Worm (Caenorhabditis elegans) whole organism, L1 larva: ENCODE results near the gene T19H5.7.

Experiments used
- C04F5.9 ChIP-seq: sonication (generic microtip); optimal IDR thresholded peaks from 2 replicates; lab custom pipeline; 2016; ENCODE audit warnings: missing genetic modification characterization, missing compliant biosample characterization
- C16A3.4 ChIP-seq: fragments of 150-350 bp; optimal IDR thresholded peaks from 2 replicates; lab custom pipeline; 2014; ENCODE audit warnings: missing biosample characterization, missing genetic modification characterization
- C34B4.2 ChIP-seq: sonication (generic microtip); optimal IDR thresholded peaks from 2 replicates; lab custom pipeline; 2017; ENCODE audit warnings: mild to moderate bottlenecking, missing genetic modification characterization, missing compliant biosample characterization
- alr-1 ChIP-seq: fragments of 200-800 bp; sonication (Bioruptor generic); optimal IDR thresholded peaks from 2 replicates; lab custom pipeline; 2018; ENCODE audit warnings: borderline replicate concordance, mild to moderate bottlenecking, missing genetic modification characterization, missing compliant biosample characterization
- aly-2 ChIP-seq: fragments of 150-350 bp; optimal IDR thresholded peaks from 2 replicates; lab custom pipeline; 2014; ENCODE audit warnings: missing biosample characterization, missing genetic modification characterization
- ama-1 ChIP-seq: fragments of 150-350 bp; optimal IDR thresholded peaks from 2 replicates; lab custom pipeline; 2014
- blmp-1 ChIP-seq: fragments of 150-350 bp; optimal IDR thresholded peaks from 2 replicates; lab custom pipeline; 2014; ENCODE audit warnings: missing biosample characterization, missing genetic modification characterization
- ceh-8 ChIP-seq: fragments of 200-800 bp; sonication (Bioruptor generic); optimal IDR thresholded peaks from 2 replicates; lab custom pipeline; 2018; ENCODE audit warnings: mild to moderate bottlenecking, missing genetic modification characterization, moderate library complexity, missing compliant biosample characterization
- ceh-88 ChIP-seq: fragments of 200-800 bp; sonication (Bioruptor generic); IDR thresholded peaks from 2 replicates; pipeline ENCODE4 v1.3.6; 2022; ENCODE audit warnings: missing genetic modification characterization, missing compliant biosample characterization
- ceh-90 ChIP-seq: sonication (generic microtip); optimal IDR thresholded peaks from 2 replicates; lab custom pipeline; 2016; ENCODE audit warnings: missing genetic modification characterization, missing compliant biosample characterization
- dpl-1 ChIP-seq, 3 experiments: fragments of 150-350 bp in 2 of 3; sonication (generic microtip) in 1 of 3; optimal IDR thresholded peaks; 2 replicates each; lab custom pipeline; 2014 to 2017; ENCODE audit warnings: missing biosample characterization in 3 of 3, missing genetic modification characterization in 3 of 3, missing genetic modification reagents in 3 of 3
- dsc-1 ChIP-seq: sonication (generic microtip); optimal IDR thresholded peaks from 2 replicates; lab custom pipeline; 2016; ENCODE audit warnings: mild to moderate bottlenecking, missing genetic modification characterization, missing compliant biosample characterization
- efl-1 ChIP-seq, 4 experiments: fragments of 150-350 bp; optimal IDR thresholded peaks in 3 of 4; peaks in 1 of 4; 1 replicate in 1 of 4; 2 replicates in 3 of 4; lab custom pipeline; 2014; ENCODE audit warnings: missing biosample characterization in 2 of 4, missing genetic modification characterization in 2 of 4, missing genetic modification reagents in 2 of 4
- egl-27 ChIP-seq, 2 experiments: fragments of 150-350 bp in 1 of 2; sonication (generic microtip); optimal IDR thresholded peaks; 3 replicates each; lab custom pipeline; 2017 to 2018; ENCODE audit warnings: missing biosample characterization in 2 of 2, missing genetic modification characterization in 2 of 2, missing genetic modification reagents in 2 of 2
- elt-2 ChIP-seq: sonication (generic microtip); optimal IDR thresholded peaks from 2 replicates; lab custom pipeline; 2016; ENCODE audit warnings: missing genetic modification characterization, mild to moderate bottlenecking, inconsistent platforms, missing compliant biosample characterization, missing genetic modification reagents
- fos-1 ChIP-seq: fragments of 150-350 bp; optimal IDR thresholded peaks from 2 replicates; lab custom pipeline; 2014; ENCODE audit warnings: missing biosample characterization, missing genetic modification characterization
- grh-1 ChIP-seq: fragments of 200-800 bp; sonication (Bioruptor generic); IDR thresholded peaks from 2 replicates; pipeline ENCODE4 v1.3.6; 2022; ENCODE audit warnings: missing genetic modification reagents, missing genetic modification characterization, missing compliant biosample characterization
- irx-1 ChIP-seq: sonication (generic microtip); optimal IDR thresholded peaks from 2 replicates; lab custom pipeline; 2016; ENCODE audit warnings: missing genetic modification characterization, missing compliant biosample characterization
- jun-1 ChIP-seq: fragments of 150-350 bp; optimal IDR thresholded peaks from 2 replicates; lab custom pipeline; 2014; ENCODE audit warnings: missing biosample characterization, missing genetic modification reagents, missing genetic modification characterization
- lin-13 ChIP-seq: fragments of 150-350 bp; optimal IDR thresholded peaks from 2 replicates; lab custom pipeline; 2014; ENCODE audit warnings: missing biosample characterization, missing genetic modification reagents, missing genetic modification characterization
- lin-14 ChIP-seq: fragments of 200-800 bp; sonication (Bioruptor generic); optimal IDR thresholded peaks from 2 replicates; lab custom pipeline; 2018; ENCODE audit warnings: mild to moderate bottlenecking, missing genetic modification characterization, moderate library complexity, missing compliant biosample characterization
- lin-15B ChIP-seq: fragments of 150-350 bp; sonication (generic microtip); optimal IDR thresholded peaks from 3 replicates; lab custom pipeline; 2014; ENCODE audit warnings: missing biosample characterization, missing genetic modification characterization
- lin-35 ChIP-seq, 2 experiments: fragments of 150-350 bp; optimal IDR thresholded peaks; 2 replicates each; lab custom pipeline; 2014; ENCODE audit warnings: missing biosample characterization in 2 of 2, missing genetic modification characterization in 2 of 2, missing genetic modification reagents in 2 of 2
- lin-39 ChIP-seq: fragments of 150-350 bp; optimal IDR thresholded peaks from 2 replicates; lab custom pipeline; 2014; ENCODE audit warnings: missing biosample characterization, missing genetic modification reagents, missing genetic modification characterization
- lir-3 ChIP-seq: sonication (generic microtip); optimal IDR thresholded peaks from 2 replicates; lab custom pipeline; 2016; ENCODE audit warnings: mild to moderate bottlenecking, missing genetic modification characterization, moderate library complexity, missing compliant biosample characterization; ENCODE audit not compliant: poor library complexity
- lsy-2 ChIP-seq, 2 experiments: fragments of 150-350 bp; optimal IDR thresholded peaks; 2 replicates each; lab custom pipeline; 2014; ENCODE audit warnings: missing biosample characterization in 2 of 2, missing genetic modification characterization in 2 of 2
- mdl-1 ChIP-seq, 2 experiments: fragments of 150-350 bp; optimal IDR thresholded peaks; 2 replicates each; lab custom pipeline; 2014 to 2017; ENCODE audit warnings: missing biosample characterization in 2 of 2, missing genetic modification characterization in 2 of 2, inconsistent platforms in 1 of 2
- nhr-11 ChIP-seq: fragments of 150-350 bp; optimal IDR thresholded peaks from 2 replicates; lab custom pipeline; 2014; ENCODE audit warnings: missing biosample characterization, missing genetic modification characterization
- nhr-12 ChIP-seq: sonication (generic microtip); optimal IDR thresholded peaks from 2 replicates; lab custom pipeline; 2017; ENCODE audit warnings: missing biosample characterization, missing genetic modification characterization
- nhr-19 ChIP-seq: fragments of 200-800 bp; sonication (Bioruptor generic); conservative IDR thresholded peaks from 2 replicates; pipeline ENCODE4 v1.3.6; 2022; ENCODE audit warnings: missing genetic modification characterization, missing compliant biosample characterization
- nhr-20 ChIP-seq: sonication (generic microtip); optimal IDR thresholded peaks from 2 replicates; lab custom pipeline; 2016; ENCODE audit warnings: mild to moderate bottlenecking, missing genetic modification characterization, missing compliant biosample characterization
- nhr-28 ChIP-seq: fragments of 150-350 bp; optimal IDR thresholded peaks from 2 replicates; lab custom pipeline; 2014; ENCODE audit warnings: missing biosample characterization, missing genetic modification characterization
- nhr-47 ChIP-seq: sonication (generic microtip); optimal IDR thresholded peaks from 2 replicates; lab custom pipeline; 2016; ENCODE audit warnings: mild to moderate bottlenecking, missing genetic modification characterization, moderate library complexity, missing compliant biosample characterization
- nhr-71 ChIP-seq: sonication (generic microtip); optimal IDR thresholded peaks from 2 replicates; lab custom pipeline; 2016; ENCODE audit warnings: mild to moderate bottlenecking, missing genetic modification characterization, moderate library complexity, missing compliant biosample characterization
- nhr-84 ChIP-seq: sonication (generic microtip); optimal IDR thresholded peaks from 2 replicates; lab custom pipeline; 2017; ENCODE audit warnings: missing biosample characterization, missing genetic modification characterization
- nhr-85 ChIP-seq: sonication (generic microtip); peaks from one replicate; lab custom pipeline; 2016; ENCODE audit warnings: missing genetic modification characterization, inconsistent platforms, missing compliant biosample characterization
- nhr-90 ChIP-seq: sonication (generic microtip); optimal IDR thresholded peaks from 2 replicates; lab custom pipeline; 2016; ENCODE audit warnings: mild to moderate bottlenecking, missing genetic modification characterization, missing compliant biosample characterization; ENCODE audit not compliant: poor library complexity
- pqm-1 ChIP-seq: sonication (generic microtip); optimal IDR thresholded peaks from 3 replicates; lab custom pipeline; 2017; ENCODE audit warnings: missing biosample characterization, missing genetic modification characterization
- rnt-1 ChIP-seq: sonication (generic microtip); optimal IDR thresholded peaks from 2 replicates; lab custom pipeline; 2016; ENCODE audit warnings: mild to moderate bottlenecking, missing genetic modification characterization, moderate library complexity, missing compliant biosample characterization
- skn-1 ChIP-seq: fragments of 150-350 bp; optimal IDR thresholded peaks from 2 replicates; lab custom pipeline; 2014; ENCODE audit warnings: missing biosample characterization, missing genetic modification characterization
- snpc-4 ChIP-seq: fragments of 150-350 bp; optimal IDR thresholded peaks from 2 replicates; lab custom pipeline; 2014; ENCODE audit warnings: missing biosample characterization, missing genetic modification characterization
- snu-23 ChIP-seq: sonication (generic microtip); optimal IDR thresholded peaks from 2 replicates; lab custom pipeline; 2016; ENCODE audit warnings: missing genetic modification characterization, missing compliant biosample characterization
- sup-37 ChIP-seq: fragments of 200-800 bp; sonication (Bioruptor generic); optimal IDR thresholded peaks from 2 replicates; lab custom pipeline; 2018; ENCODE audit warnings: mild to moderate bottlenecking, missing genetic modification characterization, missing compliant biosample characterization
- swsn-7 ChIP-seq: sonication (generic microtip); optimal IDR thresholded peaks from 2 replicates; lab custom pipeline; 2016; ENCODE audit warnings: missing genetic modification characterization, missing compliant biosample characterization
- tbx-2 ChIP-seq: sonication (generic microtip); optimal IDR thresholded peaks from 2 replicates; lab custom pipeline; 2016; ENCODE audit warnings: missing genetic modification characterization, missing compliant biosample characterization
- xbp-1 ChIP-seq: sonication (generic microtip); optimal IDR thresholded peaks from 2 replicates; lab custom pipeline; 2016; ENCODE audit warnings: missing genetic modification characterization, missing compliant biosample characterization

T19H5.7 gene

ce11 chrII:9490589-9490988 lies 10.7 kb upstream of the T19H5.7 start:
- TF ChIP-seq nhr-19 (GFP tag; lab: Robert Waterston, UW) (peak; percentile 21; the same call in 1 of the 2 replicates), nhr-71 (tag; lab: Kevin White, UChicago) (peak; percentile 54), nhr-85 (tag; lab: Kevin White, UChicago) (peak; percentile 84), lin-14 (GFP tag; lab: Kevin White, UChicago) (peak; percentile 39), elt-2 (tag; lab: Kevin White, UChicago) (no peak), dsc-1 (tag; lab: Kevin White, UChicago) (no peak), nhr-20 (tag; lab: Kevin White, UChicago) (peak; percentile 61), lsy-2 (tag; optimal IDR thresholded peaks at IDR 0.05; lab: Kevin White, UChicago) (peak in 1 of 2 experiments; percentile 24)
- TF ChIP-seq, all 84 proteins: peak for 6

- TF ChIP-seq lin-15B, result no peak
- TF ChIP-seq dsc-1 (tag; lab: Kevin White, UChicago), result no peak
- no peak for TF ChIP-seq ama-1 (lab: Kevin White, UChicago)
Observed at ce11 chrII:9489922-9490321, 10.0 kb upstream of the T19H5.7 start.

- no peak for TF ChIP-seq nhr-84 (tag; lab: Kevin White, UChicago)
- TF ChIP-seq snpc-4 (tag; lab: Kevin White, UChicago), result no peak
- TF ChIP-seq C04F5.9, result no peak
- TF ChIP-seq dpl-1 (GFP tag; optimal IDR thresholded peaks at IDR 0.05; lab: Kevin White, UChicago), result peak in 2 of 3 experiments; percentile 10 to 16
- peak; percentile 81 for TF ChIP-seq nhr-71 (tag; lab: Kevin White, UChicago)
- peak; percentile 65 for TF ChIP-seq elt-2 (tag; lab: Kevin White, UChicago)
- peak; percentile 74 for TF ChIP-seq nhr-90 (tag; lab: Kevin White, UChicago)
- TF ChIP-seq pqm-1 (tag; lab: Kevin White, UChicago), result no peak
- TF ChIP-seq snu-23 (GFP tag; lab: Kevin White, UChicago), result peak; percentile 66
- peak; percentile 64 for TF ChIP-seq blmp-1
- TF ChIP-seq nhr-11 (tag; lab: Kevin White, UChicago), result no peak
- TF ChIP-seq jun-1 (tag; lab: Kevin White, UChicago), result peak; percentile 34
- no peak for TF ChIP-seq fos-1
- TF ChIP-seq alr-1 (tag; lab: Kevin White, UChicago), result no peak
- peak; percentile 94 for TF ChIP-seq nhr-85 (tag; lab: Kevin White, UChicago)
- no peak for TF ChIP-seq ceh-88
- TF ChIP-seq efl-1 (optimal IDR thresholded peaks at IDR 0.05; lab: Kevin White, UChicago), result peak; percentile 8 to 11
- peak in 1 of 2 experiments; percentile 90 for TF ChIP-seq efl-1 (GFP tag; optimal IDR thresholded peaks at IDR 0.05 in 1 of 2; lab: Kevin White, UChicago)
- TF ChIP-seq swsn-7 (tag; lab: Kevin White, UChicago), result peak; percentile 26
- TF ChIP-seq nhr-47 (tag; lab: Kevin White, UChicago), result peak; percentile 44
- no peak for TF ChIP-seq nhr-28 (tag; lab: Kevin White, UChicago)
- no peak for TF ChIP-seq C34B4.2
- TF ChIP-seq ceh-8, result no peak
- no peak for TF ChIP-seq dsc-1 (tag; lab: Kevin White, UChicago)
- TF ChIP-seq lir-3, result peak; percentile 12
- no peak for TF ChIP-seq ceh-90
- TF ChIP-seq C16A3.4 (tag; lab: Kevin White, UChicago), result peak; percentile 37
- TF ChIP-seq tbx-2, result peak; percentile 76
- peak; percentile 40; the same call in 1 of the 2 replicates for TF ChIP-seq grh-1 (GFP tag; lab: Robert Waterston, UW)
- peak; percentile 18 for TF ChIP-seq xbp-1 (tag; lab: Kevin White, UChicago)
- no peak for TF ChIP-seq ama-1 (lab: Kevin White, UChicago)
- TF ChIP-seq aly-2 (tag; lab: Kevin White, UChicago), result no peak
- TF ChIP-seq sup-37 (GFP tag; lab: Kevin White, UChicago), result no peak
- TF ChIP-seq mdl-1 (tag; optimal IDR thresholded peaks at IDR 0.05; lab: Kevin White, UChicago), result peak in 1 of 2 experiments; percentile 73
- no peak for TF ChIP-seq lin-39 (tag; lab: Kevin White, UChicago)
- peak; percentile 34 for TF ChIP-seq skn-1 (tag; lab: Kevin White, UChicago)
- peak; percentile 44 for TF ChIP-seq lin-13 (GFP tag; lab: Kevin White, UChicago)
- TF ChIP-seq lin-14 (GFP tag; lab: Kevin White, UChicago), result peak; percentile 90
- TF ChIP-seq irx-1, result no peak
- TF ChIP-seq lsy-2 (tag; optimal IDR thresholded peaks at IDR 0.05; lab: Kevin White, UChicago), result peak; percentile 11 to 32
- no peak for TF ChIP-seq nhr-12 (tag; lab: Kevin White, UChicago)
- TF ChIP-seq lin-35 (GFP tag; optimal IDR thresholded peaks at IDR 0.05; lab: Kevin White, UChicago), result peak; percentile 15 to 61
- TF ChIP-seq rnt-1 (tag; lab: Kevin White, UChicago), result peak; percentile 38
- TF ChIP-seq egl-27 (tag; optimal IDR thresholded peaks at IDR 0.05; lab: Kevin White, UChicago), result peak in 1 of 2 experiments; percentile 20
Observed at ce11 chrII:9487337-9487950, 7.5 kb upstream of the T19H5.7 start, which contains the start of gene T19H5.4. Gene T19H5.4 (minus strand): TSS chrII:9487387.
